Worm (Caenorhabditis elegans): ENCODE measurements around the gene ZK6.8.

The ZK6.8 gene

ce11 chrV:350822-351221, 30.9 kb upstream of the ZK6.8 start:
- TF ChIP-seq ztf-23 (GFP tag; IDR thresholded peaks at IDR 0.05) (no peak), klf-2 (GFP tag; conservative IDR thresholded peaks at IDR 0.05) (no peak), tab-1 (GFP tag; IDR thresholded peaks at IDR 0.05) (no peak), cog-1 (tag; optimal IDR thresholded peaks at IDR 0.05) (no peak), flt-1 (GFP tag; IDR thresholded peaks at IDR 0.05) (no peak), T22C8.4 (GFP tag; IDR thresholded peaks at IDR 0.05) (no peak), ref-1 (GFP tag; conservative IDR thresholded peaks at IDR 0.05) (no peak), med-1 (GFP tag; optimal IDR thresholded peaks at IDR 0.05; ENCODE audit: insufficient read depth) (no peak), ztf-29 (GFP tag; IDR thresholded peaks at IDR 0.05) (no peak)

DNA sequence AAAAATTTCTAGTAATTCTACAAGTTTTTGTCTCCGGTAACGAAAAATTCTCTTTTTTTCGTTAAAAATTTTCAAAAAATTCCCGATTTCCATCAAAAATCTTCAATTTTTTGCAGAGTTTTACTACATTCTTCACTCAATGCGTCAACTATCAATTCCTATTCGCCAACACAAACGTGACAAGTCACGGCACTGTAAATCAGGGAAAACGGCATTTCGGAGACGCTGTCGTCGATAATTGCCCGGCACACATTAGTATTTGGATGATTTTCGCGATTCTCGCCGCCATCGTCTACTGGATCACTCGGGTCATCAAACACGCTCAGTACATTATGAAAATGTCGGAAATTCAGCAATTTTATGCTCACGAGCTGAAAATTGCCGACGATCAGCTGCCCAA, 29.9 kb upstream of the ZK6.8 start:
- TF ChIP-seq klf-2 (GFP tag; conservative IDR thresholded peaks at IDR 0.05) (no peak), ztf-29 (GFP tag; IDR thresholded peaks at IDR 0.05) (no peak), ref-1 (GFP tag; conservative IDR thresholded peaks at IDR 0.05) (no peak), T22C8.4 (GFP tag; IDR thresholded peaks at IDR 0.05) (no peak), flt-1 (GFP tag; IDR thresholded peaks at IDR 0.05) (no peak), med-1 (GFP tag; optimal IDR thresholded peaks at IDR 0.05; ENCODE audit: insufficient read depth) (no peak), tab-1 (GFP tag; IDR thresholded peaks at IDR 0.05) (no peak), ztf-23 (GFP tag; IDR thresholded peaks at IDR 0.05) (no peak), cog-1 (tag; optimal IDR thresholded peaks at IDR 0.05) (no peak)

DNA sequence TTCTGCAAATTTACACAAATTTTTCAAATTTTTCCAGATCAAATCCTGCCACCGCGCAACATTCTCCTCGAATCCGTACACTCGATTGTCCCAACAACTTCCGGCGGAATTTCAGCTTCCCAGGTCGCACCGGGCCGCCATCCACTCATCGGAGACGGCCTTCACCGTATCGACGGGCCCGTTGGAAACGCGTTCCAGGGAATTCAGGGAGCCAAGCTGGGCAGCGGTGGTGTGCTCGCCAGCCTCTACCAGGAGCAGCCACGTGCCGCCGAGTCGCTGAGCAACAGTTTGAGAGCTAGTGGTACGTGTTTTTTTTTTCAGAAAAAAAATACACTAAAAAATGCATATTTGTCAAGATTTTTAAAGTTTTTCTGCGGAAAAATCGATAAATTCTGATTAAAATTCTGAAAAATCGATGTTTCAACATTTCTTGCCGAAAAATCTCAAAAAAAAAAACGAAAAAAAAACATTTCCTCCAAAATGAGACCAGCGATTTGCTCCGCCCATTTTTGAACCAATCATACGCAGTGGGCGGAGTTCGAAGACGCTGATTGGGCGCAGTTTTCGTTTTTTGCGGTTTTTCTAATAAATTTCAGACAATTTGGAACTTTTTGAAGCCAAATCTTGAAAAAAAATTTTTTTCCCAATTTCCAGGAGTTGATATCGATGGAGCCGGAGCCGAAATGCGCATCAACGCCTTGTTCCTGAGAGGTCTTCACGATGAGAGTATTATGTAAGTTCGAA, 24.6 kb upstream of the ZK6.8 start:
- TF ChIP-seq ztf-29 (GFP tag; IDR thresholded peaks at IDR 0.05) (no peak), med-1 (GFP tag; optimal IDR thresholded peaks at IDR 0.05; ENCODE audit: insufficient read depth) (no peak), tab-1 (GFP tag; IDR thresholded peaks at IDR 0.05) (no peak), T22C8.4 (GFP tag; IDR thresholded peaks at IDR 0.05) (no peak), ztf-23 (GFP tag; IDR thresholded peaks at IDR 0.05) (no peak), ref-1 (GFP tag; conservative IDR thresholded peaks at IDR 0.05) (no peak), cog-1 (tag; optimal IDR thresholded peaks at IDR 0.05) (no peak), klf-2 (GFP tag; conservative IDR thresholded peaks at IDR 0.05) (no peak)

DNA sequence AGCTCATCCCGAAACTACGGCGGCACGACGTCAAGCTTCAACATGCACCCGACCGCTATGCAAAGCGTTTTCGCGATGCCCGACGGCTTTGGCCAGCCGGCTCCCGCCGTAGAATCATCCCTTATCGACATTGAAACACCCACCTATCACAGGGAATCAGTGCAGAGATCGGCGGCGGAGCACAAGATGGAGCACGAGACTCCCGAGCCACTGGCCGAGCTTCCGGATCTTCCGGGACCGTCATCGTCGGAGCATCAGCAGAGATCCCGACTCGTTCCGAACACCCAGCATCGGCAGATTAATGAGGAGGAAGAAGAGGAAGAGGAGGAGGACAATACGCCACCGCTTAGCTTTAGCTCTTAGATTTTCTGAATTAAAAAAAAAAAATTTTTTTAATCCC, 23.2 kb upstream of the ZK6.8 start:
- no peak for TF ChIP-seq ztf-23 (GFP tag; IDR thresholded peaks at IDR 0.05)
- TF ChIP-seq ztf-29 (GFP tag; IDR thresholded peaks at IDR 0.05): no peak
- TF ChIP-seq cog-1 (tag; optimal IDR thresholded peaks at IDR 0.05): no peak

ce11 chrV:359466-359865, 22.2 kb upstream of the ZK6.8 start, which contains the start of gene T22H9.1:
TSS of gene T22H9.1 (plus strand) at chrV:359766.
- TF ChIP-seq ztf-29 (GFP tag; IDR thresholded peaks at IDR 0.05) (no peak), ztf-23 (GFP tag; IDR thresholded peaks at IDR 0.05) (no peak), flt-1 (GFP tag; IDR thresholded peaks at IDR 0.05) (no peak), ref-1 (GFP tag; conservative IDR thresholded peaks at IDR 0.05) (no peak), cog-1 (tag; optimal IDR thresholded peaks at IDR 0.05) (no peak)

DNA sequence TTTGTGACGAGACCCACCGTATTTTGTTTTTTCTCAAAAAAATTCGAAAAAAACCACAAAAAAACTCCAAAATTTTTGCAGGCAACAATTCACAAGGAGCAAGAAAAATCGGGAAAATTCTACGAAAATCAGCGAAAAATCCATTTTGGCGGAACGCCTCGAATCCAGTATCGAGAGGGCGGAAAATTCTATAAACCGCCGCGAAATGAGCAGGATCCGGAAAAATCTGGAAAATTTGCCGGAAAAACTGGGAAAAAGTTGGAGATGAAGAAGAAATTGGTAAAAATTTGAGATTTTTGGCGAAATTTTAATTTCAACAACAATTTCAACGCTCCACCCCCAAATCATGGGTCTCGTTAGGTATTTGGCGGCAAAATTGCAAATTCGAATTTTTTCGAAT, 21.6 kb upstream of the ZK6.8 start:
- no peak for TF ChIP-seq cog-1 (tag; optimal IDR thresholded peaks at IDR 0.05)
- no peak for TF ChIP-seq ref-1 (GFP tag; conservative IDR thresholded peaks at IDR 0.05)
- no peak for TF ChIP-seq med-1 (GFP tag; optimal IDR thresholded peaks at IDR 0.05; ENCODE audit: insufficient read depth)
- TF ChIP-seq tab-1 (GFP tag; IDR thresholded peaks at IDR 0.05): no peak
- no peak for TF ChIP-seq ztf-23 (GFP tag; IDR thresholded peaks at IDR 0.05)
- no peak for TF ChIP-seq flt-1 (GFP tag; IDR thresholded peaks at IDR 0.05)
- no peak for TF ChIP-seq ztf-29 (GFP tag; IDR thresholded peaks at IDR 0.05)
- TF ChIP-seq T22C8.4 (GFP tag; IDR thresholded peaks at IDR 0.05): no peak
- TF ChIP-seq klf-2 (GFP tag; conservative IDR thresholded peaks at IDR 0.05): no peak

DNA sequence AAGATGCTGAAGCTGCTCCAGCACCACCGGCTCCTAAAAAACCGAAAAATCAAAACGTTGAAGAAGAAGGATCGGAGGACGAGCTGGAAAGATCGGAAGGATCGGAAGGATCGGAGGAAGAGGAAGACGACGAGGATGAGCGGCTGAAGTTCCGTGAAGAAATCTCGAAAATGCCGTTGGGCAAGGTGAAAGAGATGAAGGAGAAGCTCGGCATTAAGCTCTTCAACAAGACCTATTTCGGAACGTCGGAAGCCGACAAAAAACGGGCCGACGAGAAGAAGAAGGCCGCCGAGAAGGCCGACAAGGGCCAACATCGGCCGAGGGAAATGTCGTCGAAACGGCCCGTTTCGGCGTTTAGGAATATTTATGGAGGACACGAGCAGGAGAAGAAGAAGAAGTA, 20.4 kb upstream of the ZK6.8 start:
- no peak for TF ChIP-seq ztf-29 (GFP tag; IDR thresholded peaks at IDR 0.05)
- no peak for TF ChIP-seq flt-1 (GFP tag; IDR thresholded peaks at IDR 0.05)
- TF ChIP-seq T22C8.4 (GFP tag; IDR thresholded peaks at IDR 0.05): no peak
- TF ChIP-seq ztf-23 (GFP tag; IDR thresholded peaks at IDR 0.05): no peak
- no peak for TF ChIP-seq med-1 (GFP tag; optimal IDR thresholded peaks at IDR 0.05; ENCODE audit: insufficient read depth)
- TF ChIP-seq klf-2 (GFP tag; conservative IDR thresholded peaks at IDR 0.05): no peak
- TF ChIP-seq tab-1 (GFP tag; IDR thresholded peaks at IDR 0.05): no peak
- TF ChIP-seq ref-1 (GFP tag; conservative IDR thresholded peaks at IDR 0.05): no peak
- no peak for TF ChIP-seq cog-1 (tag; optimal IDR thresholded peaks at IDR 0.05)

- TF ChIP-seq cog-1 (tag; optimal IDR thresholded peaks at IDR 0.05): no peak
Measured at ce11 chrV:364650-365049, 17.1 kb upstream of the ZK6.8 start, which contains the start of gene mltn-6. TSS of gene mltn-6 (plus strand) at chrV:364950.

DNA sequence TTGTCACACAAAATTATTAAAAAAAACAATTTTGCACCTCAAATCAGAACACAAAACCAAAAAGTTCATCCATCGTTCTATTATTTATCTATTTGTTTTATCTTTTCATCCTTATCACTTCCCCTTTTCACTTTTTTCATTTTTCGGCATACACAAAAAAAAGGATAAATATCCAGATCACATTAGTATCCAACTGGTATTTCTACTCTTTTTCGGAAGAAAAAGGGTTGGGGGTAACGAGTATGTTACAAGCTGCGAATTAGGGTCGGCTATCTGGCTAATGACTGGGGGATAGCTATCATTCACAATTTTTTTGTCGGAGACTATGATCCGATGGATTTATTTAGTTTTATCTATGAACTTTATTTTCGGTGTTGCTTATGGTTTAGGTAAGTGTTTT, 11.7 kb upstream of the ZK6.8 start, which contains the start of gene mltn-7:
Gene mltn-7 (plus strand): TSS at position 301 of the 400 bp plus-strand sequence.
- TF ChIP-seq ztf-23 (GFP tag; IDR thresholded peaks at IDR 0.05) (no peak), cog-1 (tag; optimal IDR thresholded peaks at IDR 0.05) (no peak), flt-1 (GFP tag; IDR thresholded peaks at IDR 0.05) (no peak), ref-1 (GFP tag; conservative IDR thresholded peaks at IDR 0.05) (no peak), klf-2 (GFP tag; conservative IDR thresholded peaks at IDR 0.05) (no peak), med-1 (GFP tag; optimal IDR thresholded peaks at IDR 0.05; ENCODE audit: insufficient read depth) (no peak), T22C8.4 (GFP tag; IDR thresholded peaks at IDR 0.05) (no peak), tab-1 (GFP tag; IDR thresholded peaks at IDR 0.05) (no peak), ztf-29 (GFP tag; IDR thresholded peaks at IDR 0.05) (no peak)

- TF ChIP-seq klf-2 (GFP tag; conservative IDR thresholded peaks at IDR 0.05) (no peak), ztf-29 (GFP tag; IDR thresholded peaks at IDR 0.05) (no peak), flt-1 (GFP tag; IDR thresholded peaks at IDR 0.05) (0 out of 2 replicates have a peak, but pooled peaks have one; percentile 31)
Measured at ce11 chrV:373192-373591, 8.5 kb upstream of the ZK6.8 start.
